Worm (Caenorhabditis elegans): ENCODE data around the gene srh-206.

The srh-206 gene

DNA sequence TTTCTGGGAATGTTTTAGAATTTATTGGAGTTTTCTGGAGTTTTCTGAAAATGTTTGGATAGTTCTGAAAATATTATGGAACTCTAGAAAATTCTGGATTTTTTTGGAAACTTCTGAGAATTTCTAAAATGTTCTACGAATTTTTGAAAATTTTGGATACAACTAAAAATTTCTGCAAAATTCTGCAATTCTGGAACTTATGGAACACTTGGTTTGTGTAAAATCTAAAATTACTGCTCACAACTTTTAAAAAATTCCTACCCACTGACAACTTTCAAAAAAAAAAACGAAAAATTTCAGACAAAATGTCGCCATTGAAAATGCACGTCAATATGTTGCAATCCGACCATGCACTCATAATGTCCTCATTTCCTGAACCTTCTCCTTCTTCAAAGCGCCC lies 50.1 kb downstream of the srh-206 start, which contains the start of gene nhr-262:
Gene nhr-262, plus strand, starts transcription at position 301 of the 400 bp plus-strand sequence.
- TF ChIP-seq ceh-34 (tag; optimal IDR thresholded peaks at IDR 0.05) = no peak
- no peak for TF ChIP-seq ttx-3 (tag; optimal IDR thresholded peaks at IDR 0.05)
- TF ChIP-seq unc-42 (tag; optimal IDR thresholded peaks at IDR 0.05) = no peak
- no peak for TF ChIP-seq unc-55 (GFP tag; optimal IDR thresholded peaks at IDR 0.05)
- TF ChIP-seq syd-9 (tag; optimal IDR thresholded peaks at IDR 0.05) = no peak
- TF ChIP-seq C08G9.2 (tag; optimal IDR thresholded peaks at IDR 0.05) = no peak
- no peak for TF ChIP-seq odd-2 (tag; optimal IDR thresholded peaks at IDR 0.05)
- TF ChIP-seq ceh-24 (tag; optimal IDR thresholded peaks at IDR 0.05) = no peak
- no peak for TF ChIP-seq ztf-16 (tag; optimal IDR thresholded peaks at IDR 0.05)
